Worm (Caenorhabditis elegans) whole organism, L2 larva: Measurements from ENCODE around the gene D1054.5.

ENCODE experiments used
- C34F6.9 ChIP-seq: fragments of 150-350 bp; optimal IDR thresholded peaks from 2 replicates; lab custom pipeline; 2014; ENCODE audit warnings: missing biosample characterization, missing genetic modification characterization
- lsy-2 ChIP-seq, 2 experiments: fragments of 150-350 bp in 1 of 2; sonication (generic microtip) in 1 of 2; optimal IDR thresholded peaks; 2 replicates each; lab custom pipeline; 2014 to 2017; ENCODE audit warnings: missing biosample characterization in 2 of 2, missing genetic modification characterization in 2 of 2
- nhr-237 ChIP-seq: fragments of 150-350 bp; optimal IDR thresholded peaks from 2 replicates; lab custom pipeline; 2014; ENCODE audit warnings: missing biosample characterization, missing genetic modification characterization
- sma-9 ChIP-seq, 2 experiments: fragments of 150-350 bp in 1 of 2; sonication (generic microtip) in 1 of 2; optimal IDR thresholded peaks; 2 replicates each; lab custom pipeline; 2014 to 2016; ENCODE audit warnings: missing genetic modification characterization in 2 of 2, mild to moderate bottlenecking in 1 of 2, missing biosample characterization in 1 of 2, missing compliant biosample characterization in 1 of 2, missing genetic modification reagents in 1 of 2, moderate library complexity in 1 of 2

DNA sequence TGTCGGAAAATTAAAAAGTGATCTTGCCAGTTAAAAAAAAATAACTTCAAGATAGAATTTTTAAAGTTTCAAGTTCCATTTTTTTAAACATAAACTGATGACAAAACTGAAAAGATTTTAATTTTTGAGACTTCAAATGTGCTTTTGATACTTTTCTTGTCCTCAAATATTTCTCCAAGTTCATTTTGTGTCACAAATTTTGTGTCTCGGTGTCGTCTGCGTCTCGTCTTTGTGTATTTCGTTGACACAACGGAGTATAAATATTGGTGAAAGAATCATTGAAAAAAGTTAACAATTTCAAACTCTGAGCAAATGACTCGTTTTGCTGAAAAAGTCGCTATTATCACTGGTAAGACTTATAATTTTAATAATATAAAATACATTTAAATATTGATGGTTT lies 7.6 kb upstream of the D1054.5 start, which contains the start of gene D1054.8:
- no peak for TF ChIP-seq nhr-237 (tag; lab: Kevin White, UChicago)
- TF ChIP-seq sma-9 (GFP tag; optimal IDR thresholded peaks at IDR 0.05; lab: Kevin White, UChicago), result no peak
- no peak for TF ChIP-seq sma-9 (tag; optimal IDR thresholded peaks at IDR 0.05; lab: Kevin White, UChicago)
- no peak for TF ChIP-seq C34F6.9 (tag; lab: Kevin White, UChicago)
- TF ChIP-seq lsy-2 (tag; optimal IDR thresholded peaks at IDR 0.05; lab: Kevin White, UChicago), result no peak
